Worm (Caenorhabditis elegans) whole organism, L3 larva: Measurements from ENCODE around the gene W09G12.8.
"Not testable (repeated sequence)": the region's sequence is repeated elsewhere in the genome, so short reads cannot be mapped to it uniquely, and the experiment has no call there.

Experiments used
- ZK546.5 ChIP-seq: sonication (generic microtip); optimal IDR thresholded peaks from 2 replicates; lab custom pipeline; 2017; ENCODE audit warnings: missing biosample characterization, missing genetic modification characterization
- ceh-16 ChIP-seq: sonication (generic microtip); optimal IDR thresholded peaks from 2 replicates; lab custom pipeline; 2017; ENCODE audit warnings: missing biosample characterization, missing genetic modification characterization
- ceh-28 ChIP-seq: fragments of 150-350 bp; optimal IDR thresholded peaks from 2 replicates; lab custom pipeline; 2014; ENCODE audit warnings: missing biosample characterization, missing genetic modification reagents, missing genetic modification characterization
- ceh-9 ChIP-seq: sonication (generic microtip); optimal IDR thresholded peaks from 2 replicates; lab custom pipeline; 2018; ENCODE audit warnings: missing biosample characterization, missing genetic modification characterization
- daf-12 ChIP-seq: fragments of 150-350 bp; optimal IDR thresholded peaks from 2 replicates; lab custom pipeline; 2014; ENCODE audit warnings: missing biosample characterization, missing genetic modification reagents, missing genetic modification characterization
- egl-5 ChIP-seq: fragments of 150-350 bp; optimal IDR thresholded peaks from 2 replicates; lab custom pipeline; 2017; ENCODE audit warnings: missing biosample characterization, missing genetic modification reagents, missing genetic modification characterization, inconsistent platforms
- elt-1 ChIP-seq: fragments of 150-350 bp; optimal IDR thresholded peaks from 2 replicates; lab custom pipeline; 2014; ENCODE audit warnings: missing biosample characterization, missing genetic modification characterization
- elt-2 ChIP-seq: sonication (generic microtip); optimal IDR thresholded peaks from 2 replicates; lab custom pipeline; 2016; ENCODE audit warnings: missing genetic modification reagents, mild to moderate bottlenecking, missing genetic modification characterization, missing compliant biosample characterization
- eor-1 ChIP-seq, 2 experiments: fragments of 150-350 bp; optimal IDR thresholded peaks; 2 replicates each; lab custom pipeline; 2014 to 2018; ENCODE audit warnings: missing biosample characterization in 2 of 2, missing genetic modification characterization in 2 of 2
- fos-1 ChIP-seq: fragments of 150-350 bp; optimal IDR thresholded peaks from 2 replicates; lab custom pipeline; 2014; ENCODE audit warnings: missing biosample characterization, missing genetic modification characterization
- hmg-11 ChIP-seq: sonication (generic microtip); optimal IDR thresholded peaks from 2 replicates; lab custom pipeline; 2016; ENCODE audit warnings: missing genetic modification characterization, missing compliant biosample characterization
- lin-15B ChIP-seq: fragments of 150-350 bp; optimal IDR thresholded peaks from 2 replicates; lab custom pipeline; 2014; ENCODE audit warnings: missing biosample characterization, missing genetic modification characterization
- mdl-1 ChIP-seq: fragments of 150-350 bp; optimal IDR thresholded peaks from 2 replicates; lab custom pipeline; 2014; ENCODE audit warnings: missing biosample characterization, missing genetic modification characterization
- nfya-1 ChIP-seq: sonication (generic microtip); optimal IDR thresholded peaks from 2 replicates; lab custom pipeline; 2017; ENCODE audit warnings: missing genetic modification characterization, mild to moderate bottlenecking, missing compliant biosample characterization, antibody characterized with exemption, moderate library complexity; ENCODE audit not compliant: insufficient read depth
- nhr-11 ChIP-seq: fragments of 150-350 bp; optimal IDR thresholded peaks from 2 replicates; lab custom pipeline; 2014; ENCODE audit warnings: missing biosample characterization, missing genetic modification characterization
- nhr-25 ChIP-seq: sonication (generic microtip); optimal IDR thresholded peaks from 2 replicates; lab custom pipeline; 2017; ENCODE audit warnings: missing biosample characterization, missing genetic modification characterization
- nhr-28 ChIP-seq: fragments of 150-350 bp; optimal IDR thresholded peaks from 2 replicates; lab custom pipeline; 2014; ENCODE audit warnings: missing biosample characterization, missing genetic modification characterization
- nhr-43 ChIP-seq: sonication (generic microtip); optimal IDR thresholded peaks from 2 replicates; lab custom pipeline; 2016; ENCODE audit warnings: mild to moderate bottlenecking, missing genetic modification characterization, missing compliant biosample characterization; ENCODE audit not compliant: poor library complexity, severe bottlenecking
- nhr-76 ChIP-seq: fragments of 150-350 bp; sonication (generic microtip); optimal IDR thresholded peaks from 5 replicates; lab custom pipeline; 2014; ENCODE audit warnings: missing biosample characterization, missing genetic modification characterization
- nhr-77 ChIP-seq: fragments of 150-350 bp; optimal IDR thresholded peaks from 2 replicates; lab custom pipeline; 2014; ENCODE audit warnings: missing biosample characterization, missing genetic modification characterization
- pha-4 ChIP-seq: fragments of 150-350 bp; optimal IDR thresholded peaks from 2 replicates; lab custom pipeline; 2014; ENCODE audit warnings: missing biosample characterization, missing genetic modification reagents, missing genetic modification characterization
- sea-2 ChIP-seq: fragments of 150-350 bp; sonication (generic microtip); optimal IDR thresholded peaks from 4 replicates; lab custom pipeline; 2014; ENCODE audit warnings: missing biosample characterization, missing genetic modification reagents, missing genetic modification characterization
- skn-1 ChIP-seq: fragments of 150-350 bp; optimal IDR thresholded peaks from 2 replicates; lab custom pipeline; 2014; ENCODE audit warnings: missing biosample characterization, missing genetic modification characterization
- snpc-4 ChIP-seq: fragments of 150-350 bp; optimal IDR thresholded peaks from 2 replicates; lab custom pipeline; 2014; ENCODE audit warnings: missing biosample characterization, missing genetic modification characterization
- tbx-2 ChIP-seq: sonication (generic microtip); optimal IDR thresholded peaks from 2 replicates; lab custom pipeline; 2016; ENCODE audit warnings: mild to moderate bottlenecking, missing genetic modification characterization, missing compliant biosample characterization
- unc-39 ChIP-seq: sonication (generic microtip); optimal IDR thresholded peaks from 4 replicates; lab custom pipeline; 2017; ENCODE audit warnings: missing biosample characterization, missing genetic modification characterization
- unc-62 ChIP-seq: fragments of 150-350 bp; sonication (generic microtip); optimal IDR thresholded peaks from 4 replicates; lab custom pipeline; 2014; ENCODE audit warnings: missing biosample characterization, missing genetic modification reagents, missing genetic modification characterization
- ztf-11 ChIP-seq: fragments of 150-350 bp; optimal IDR thresholded peaks from 2 replicates; lab custom pipeline; 2014; ENCODE audit warnings: missing biosample characterization, missing genetic modification characterization
- ztf-4 ChIP-seq: fragments of 150-350 bp; optimal IDR thresholded peaks from 2 replicates; lab custom pipeline; 2014; ENCODE audit warnings: missing biosample characterization, missing genetic modification characterization

Gene W09G12.8

ce11 chrIV:1225596-1226232 lies at the start of gene W09G12.8:
Gene W09G12.8, plus strand, starts transcription at chrIV:1226182.
- TF ChIP-seq nhr-77 (tag; lab: Kevin White, UChicago) = no peak
- no peak for TF ChIP-seq pha-4
- TF ChIP-seq unc-62 (GFP tag; lab: Kevin White, UChicago) = no peak
- TF ChIP-seq fos-1 (tag; lab: Kevin White, UChicago) = no peak
- no peak for TF ChIP-seq nhr-28 (tag; lab: Kevin White, UChicago)
- TF ChIP-seq elt-2 = no peak
- TF ChIP-seq nhr-76 (tag; lab: Kevin White, UChicago) = no peak
- TF ChIP-seq nhr-11 (tag; lab: Kevin White, UChicago) = no peak
- TF ChIP-seq ztf-4 (tag; lab: Kevin White, UChicago) = no peak
- TF ChIP-seq egl-5 (tag; lab: Kevin White, UChicago) = no peak
- no peak for TF ChIP-seq snpc-4
- no peak for TF ChIP-seq ceh-16 (tag; lab: Kevin White, UChicago)
- no peak for TF ChIP-seq nfya-1
- no peak for TF ChIP-seq hmg-11
- TF ChIP-seq ceh-9 (tag; lab: Kevin White, UChicago) = no peak
- TF ChIP-seq tbx-2 = no peak

- TF ChIP-seq sea-2 (no peak), ceh-28 (tag; lab: Kevin White, UChicago) (peak; percentile 68)
- TF ChIP-seq, all 47 proteins: peak for 1
Measured at ce11 chrIV:1176613-1177012, 49.4 kb upstream of the W09G12.8 start.

- TF ChIP-seq hmg-11 = peak; percentile 8
- TF ChIP-seq skn-1 = no peak
- peak; percentile 54 for TF ChIP-seq pha-4
- peak; percentile 29 for TF ChIP-seq nfya-1
- peak; percentile 23 for TF ChIP-seq lin-15B (tag; lab: Kevin White, UChicago)
- no peak for TF ChIP-seq snpc-4
Measured at ce11 chrIV:1177683-1178082, 48.3 kb upstream of the W09G12.8 start, which contains the start of gene Y104H12D.2. Gene Y104H12D.2, plus strand, starts transcription at chrIV:1178022.

ce11 chrIV:1182292-1182691 lies 43.7 kb upstream of the W09G12.8 start, which contains the start of gene rmif-2:
Gene rmif-2, plus strand, starts transcription at chrIV:1182592.
- not testable (repeated sequence) for TF ChIP-seq skn-1; fos-1 (tag; lab: Kevin White, UChicago); ZK546.5 (tag; lab: Kevin White, UChicago)

ce11 chrIV:1187502-1187901 lies 38.5 kb upstream of the W09G12.8 start, which contains the start of gene mdt-20:
Gene mdt-20, plus strand, starts transcription at chrIV:1187802.
- not testable (repeated sequence) for TF ChIP-seq skn-1; mdl-1 (tag; lab: Kevin White, UChicago); nhr-43 (tag; lab: Kevin White, UChicago)
- TF ChIP-seq, all 47 proteins: peak for 0; not testable (repeated sequence) for 47

ce11 chrIV:1192765-1193164 lies 33.2 kb upstream of the W09G12.8 start, which contains the start of gene spl-3:
Gene spl-3, plus strand, starts transcription at chrIV:1193065.
- TF ChIP-seq unc-39 (tag; lab: Kevin White, UChicago) (no peak), pha-4 (no peak), elt-1 (no peak), ztf-4 (tag; lab: Kevin White, UChicago) (no peak), lin-15B (tag; lab: Kevin White, UChicago) (no peak), ztf-11 (tag; lab: Kevin White, UChicago) (no peak), sea-2 (no peak), ceh-9 (tag; lab: Kevin White, UChicago) (no peak), eor-1 (tag; optimal IDR thresholded peaks at IDR 0.05; lab: Kevin White, UChicago) (no peak), ceh-28 (tag; lab: Kevin White, UChicago) (no peak), elt-2 (no peak), nhr-43 (tag; lab: Kevin White, UChicago) (no peak), nhr-25 (tag; lab: Kevin White, UChicago) (no peak), daf-12 (no peak), mdl-1 (tag; lab: Kevin White, UChicago) (no peak), nhr-76 (tag; lab: Kevin White, UChicago) (no peak), nhr-11 (tag; lab: Kevin White, UChicago) (no peak)
